Fruit fly (Drosophila melanogaster) whole organism, embryonic: ENCODE results near the gene CG46318.

Source experiments
- CG11696 ChIP-seq: fragments of 200-800 bp; sonication (Bioruptor generic); IDR thresholded peaks from 2 replicates; pipeline ENCODE4 v1.3.6; 2022; ENCODE audit warnings: missing biosample characterization, missing genetic modification characterization
- CG12155 ChIP-seq: fragments of 200-800 bp; sonication (Bioruptor generic); optimal IDR thresholded peaks from 3 replicates; lab custom pipeline; 2016; ENCODE audit warnings: missing biosample characterization, missing genetic modification characterization
- CG12769 ChIP-seq: fragments of 200-800 bp; sonication (Bioruptor generic); optimal IDR thresholded peaks from 2 replicates; lab custom pipeline; 2019; ENCODE audit warnings: missing biosample characterization, mild to moderate bottlenecking, missing genetic modification characterization, moderate library complexity
- CG16863 ChIP-seq: fragments of 200-800 bp; sonication (Bioruptor generic); optimal IDR thresholded peaks from 3 replicates; lab custom pipeline; 2016; ENCODE audit warnings: missing biosample characterization, missing genetic modification characterization
- CG17328 ChIP-seq: fragments of 200-800 bp; sonication (Bioruptor generic); IDR thresholded peaks from 2 replicates; pipeline ENCODE4 v1.3.6; 2022; ENCODE audit warnings: missing biosample characterization, missing genetic modification characterization
- CG18262 ChIP-seq: fragments of 200-800 bp; optimal IDR thresholded peaks from 3 replicates; lab custom pipeline; 2019; ENCODE audit warnings: missing biosample characterization, mild to moderate bottlenecking, missing genetic modification characterization, moderate library complexity
- CG2120 ChIP-seq: fragments of 200-800 bp; sonication (Bioruptor generic); optimal IDR thresholded peaks from 3 replicates; lab custom pipeline; 2016; ENCODE audit warnings: missing biosample characterization, missing genetic modification characterization
- CG2678 ChIP-seq: fragments of 200-800 bp; sonication (Bioruptor generic); optimal IDR thresholded peaks from 3 replicates; lab custom pipeline; 2019; ENCODE audit warnings: missing biosample characterization, mild to moderate bottlenecking, missing genetic modification characterization, moderate library complexity
- CG2712 ChIP-seq: fragments of 200-800 bp; optimal IDR thresholded peaks from 3 replicates; lab custom pipeline; 2019; ENCODE audit warnings: missing biosample characterization, mild to moderate bottlenecking, missing genetic modification characterization, moderate library complexity
- CG30403 ChIP-seq: fragments of 200-800 bp; sonication (Bioruptor generic); optimal IDR thresholded peaks from 3 replicates; lab custom pipeline; 2016; ENCODE audit warnings: missing biosample characterization, missing genetic modification characterization
- CG34376 ChIP-seq: fragments of 200-800 bp; sonication (Bioruptor generic); optimal IDR thresholded peaks from 2 replicates; lab custom pipeline; 2018; ENCODE audit warnings: missing biosample characterization, mild to moderate bottlenecking, missing genetic modification characterization
- CG3847 ChIP-seq: fragments of 200-800 bp; sonication (Bioruptor generic); IDR thresholded peaks from 2 replicates; pipeline ENCODE4 v1.3.6; 2022; ENCODE audit warnings: missing biosample characterization, missing genetic modification characterization
- CG4424 ChIP-seq: fragments of 200-800 bp; sonication (Bioruptor generic); optimal IDR thresholded peaks from 3 replicates; lab custom pipeline; 2016; ENCODE audit warnings: missing biosample characterization, missing genetic modification characterization
- CG6765 ChIP-seq: fragments of 200-800 bp; sonication (Bioruptor generic); optimal IDR thresholded peaks from 3 replicates; lab custom pipeline; 2017; ENCODE audit warnings: missing biosample characterization, mild to moderate bottlenecking, missing genetic modification characterization
- CG7839 ChIP-seq: fragments of 200-800 bp; sonication (Bioruptor generic); optimal IDR thresholded peaks from 3 replicates; lab custom pipeline; 2018; ENCODE audit warnings: missing biosample characterization, mild to moderate bottlenecking, missing genetic modification characterization, moderate library complexity
- CG8359 ChIP-seq: fragments of 200-800 bp; sonication (Bioruptor generic); optimal IDR thresholded peaks from 2 replicates; lab custom pipeline; 2017; ENCODE audit warnings: missing biosample characterization, mild to moderate bottlenecking, missing genetic modification characterization, borderline replicate concordance
- CTCF ChIP-seq: fragments of 200-800 bp; sonication (Bioruptor generic); optimal IDR thresholded peaks from 2 replicates; lab custom pipeline; 2017; ENCODE audit warnings: missing biosample characterization, mild to moderate bottlenecking, missing genetic modification characterization, moderate library complexity
- CoRest ChIP-seq: fragments of 200-800 bp; sonication (Bioruptor generic); optimal IDR thresholded peaks from 3 replicates; lab custom pipeline; 2018; ENCODE audit warnings: missing biosample characterization, mild to moderate bottlenecking, missing genetic modification characterization, moderate library complexity
- Drgx ChIP-seq: fragments of 200-800 bp; sonication (Bioruptor generic); IDR thresholded peaks from 2 replicates; pipeline ENCODE4 v1.3.6; 2022; ENCODE audit warnings: missing biosample characterization, missing genetic modification characterization
- GATAe ChIP-seq: fragments of 200-800 bp; sonication (Bioruptor generic); conservative IDR thresholded peaks from 2 replicates; pipeline ENCODE4 v1.3.6; 2022; ENCODE audit warnings: missing biosample characterization, missing genetic modification characterization
- Gug ChIP-seq: fragments of 200-800 bp; sonication (Bioruptor generic); IDR thresholded peaks from 4 replicates; pipeline ENCODE4 v1.3.6; 2022; ENCODE audit warnings: missing biosample characterization, missing genetic modification characterization
- Oli ChIP-seq: fragments of 200-800 bp; sonication (Bioruptor generic); optimal IDR thresholded peaks from 2 replicates; lab custom pipeline; 2018; ENCODE audit warnings: missing biosample characterization, mild to moderate bottlenecking, missing genetic modification characterization, moderate library complexity
- Ravus ChIP-seq: fragments of 200-800 bp; sonication (Bioruptor generic); IDR thresholded peaks from 2 replicates; pipeline ENCODE4 v1.3.6; 2022; ENCODE audit warnings: missing biosample characterization, missing genetic modification characterization
- Vsx1 ChIP-seq: fragments of 200-800 bp; sonication (Bioruptor generic); optimal IDR thresholded peaks from 2 replicates; lab custom pipeline; 2017; ENCODE audit warnings: missing biosample characterization, mild to moderate bottlenecking, missing genetic modification characterization, missing genetic modification reagents
- Xbp1 ChIP-seq: fragments of 200-800 bp; sonication (Bioruptor generic); optimal IDR thresholded peaks from 3 replicates; lab custom pipeline; 2016; ENCODE audit warnings: missing biosample characterization, mild to moderate bottlenecking, missing genetic modification characterization
- amos ChIP-seq: fragments of 200-800 bp; sonication (Bioruptor generic); IDR thresholded peaks from 2 replicates; pipeline ENCODE4 v1.3.6; 2022; ENCODE audit warnings: missing biosample characterization, missing genetic modification characterization; ENCODE audit not compliant: partially characterized antibody
- ara ChIP-seq: fragments of 200-800 bp; sonication (Bioruptor generic); IDR thresholded peaks from 2 replicates; pipeline ENCODE4 v1.3.6; 2022; ENCODE audit warnings: missing biosample characterization, missing genetic modification characterization
- bbx ChIP-seq: fragments of 200-800 bp; sonication (Bioruptor generic); IDR thresholded peaks from 2 replicates; pipeline ENCODE4 v1.3.6; 2022; ENCODE audit warnings: missing biosample characterization, missing genetic modification characterization; ENCODE audit not compliant: partially characterized antibody
- cato ChIP-seq: fragments of 200-800 bp; sonication (Bioruptor generic); optimal IDR thresholded peaks from 2 replicates; lab custom pipeline; 2016; ENCODE audit warnings: missing biosample characterization, missing genetic modification characterization, borderline replicate concordance
- crp ChIP-seq, 2 experiments: fragments of 200-800 bp; sonication (Bioruptor generic); optimal IDR thresholded peaks; 2 replicates in 1 of 2; 3 replicates in 1 of 2; lab custom pipeline; 2017; ENCODE audit warnings: missing biosample characterization in 2 of 2, missing genetic modification characterization in 2 of 2, mild to moderate bottlenecking in 1 of 2, moderate library complexity in 1 of 2
- da ChIP-seq: fragments of 200-800 bp; sonication (Bioruptor generic); optimal IDR thresholded peaks from 2 replicates; lab custom pipeline; 2016; ENCODE audit warnings: missing biosample characterization, missing genetic modification characterization
- dimm ChIP-seq: fragments of 200-800 bp; sonication (Bioruptor generic); IDR thresholded peaks from 2 replicates; pipeline ENCODE4 v1.3.6; 2022; ENCODE audit warnings: missing biosample characterization, missing genetic modification characterization
- dmrt99B ChIP-seq: fragments of 200-800 bp; sonication (Bioruptor generic); optimal IDR thresholded peaks from 2 replicates; lab custom pipeline; 2018; ENCODE audit warnings: missing biosample characterization, mild to moderate bottlenecking, missing genetic modification characterization, moderate library complexity
- exex ChIP-seq: fragments of 200-800 bp; sonication (Bioruptor generic); optimal IDR thresholded peaks from 4 replicates; lab custom pipeline; 2018; ENCODE audit warnings: missing biosample characterization, mild to moderate bottlenecking, missing genetic modification characterization, moderate library complexity
- fru ChIP-seq: fragments of >200 bp; optimal IDR thresholded peaks from 2 replicates; lab custom pipeline; 2017
- gsb-n ChIP-seq: fragments of 200-800 bp; sonication (Bioruptor generic); optimal IDR thresholded peaks from 3 replicates; lab custom pipeline; 2018; ENCODE audit warnings: missing biosample characterization, mild to moderate bottlenecking, missing genetic modification characterization
- lab ChIP-seq: fragments of 200-800 bp; sonication (Bioruptor generic); optimal IDR thresholded peaks from 3 replicates; lab custom pipeline; 2017; ENCODE audit warnings: missing biosample characterization, missing genetic modification characterization, mild to moderate bottlenecking, moderate library complexity, missing genetic modification reagents
- luna ChIP-seq: fragments of 200-800 bp; sonication (Bioruptor generic); optimal IDR thresholded peaks from 2 replicates; lab custom pipeline; 2016; ENCODE audit warnings: missing biosample characterization, missing genetic modification characterization
- oc ChIP-seq: fragments of 200-800 bp; sonication (Bioruptor generic); optimal IDR thresholded peaks from 2 replicates; lab custom pipeline; 2018; ENCODE audit warnings: missing biosample characterization, mild to moderate bottlenecking, missing genetic modification characterization, moderate library complexity
- row ChIP-seq: fragments of 200-800 bp; sonication (Bioruptor generic); IDR thresholded peaks from 3 replicates; pipeline ENCODE4 v1.3.6; 2022; ENCODE audit warnings: missing biosample characterization, missing genetic modification characterization
- sens ChIP-seq: fragments of 200-800 bp; sonication (Bioruptor generic); peaks from one replicate; lab custom pipeline; 2016; ENCODE audit warnings: missing biosample characterization, missing genetic modification characterization
- slbo ChIP-seq: fragments of 200-800 bp; sonication (Bioruptor generic); IDR thresholded peaks from 2 replicates; pipeline ENCODE4 v1.3.6; 2022; ENCODE audit warnings: missing biosample characterization, missing genetic modification characterization
- tio ChIP-seq: fragments of 200-800 bp; sonication (Bioruptor generic); optimal IDR thresholded peaks from 2 replicates; lab custom pipeline; 2017; ENCODE audit warnings: missing biosample characterization, missing genetic modification characterization, inconsistent platforms
- tna ChIP-seq: fragments of 200-800 bp; sonication (Bioruptor generic); IDR thresholded peaks from 2 replicates; pipeline ENCODE4 v1.3.6; 2022; ENCODE audit warnings: missing biosample characterization, missing genetic modification characterization; ENCODE audit not compliant: partially characterized antibody
- ttk ChIP-seq: fragments of 200-800 bp; sonication (Bioruptor generic); IDR thresholded peaks from 2 replicates; pipeline ENCODE4 v2.1.2; 2022; ENCODE audit warnings: missing biosample characterization, missing genetic modification characterization
- yki ChIP-seq: fragments of >200 bp; optimal IDR thresholded peaks from 3 replicates; lab custom pipeline; 2018

Gene CG46318

DNA sequence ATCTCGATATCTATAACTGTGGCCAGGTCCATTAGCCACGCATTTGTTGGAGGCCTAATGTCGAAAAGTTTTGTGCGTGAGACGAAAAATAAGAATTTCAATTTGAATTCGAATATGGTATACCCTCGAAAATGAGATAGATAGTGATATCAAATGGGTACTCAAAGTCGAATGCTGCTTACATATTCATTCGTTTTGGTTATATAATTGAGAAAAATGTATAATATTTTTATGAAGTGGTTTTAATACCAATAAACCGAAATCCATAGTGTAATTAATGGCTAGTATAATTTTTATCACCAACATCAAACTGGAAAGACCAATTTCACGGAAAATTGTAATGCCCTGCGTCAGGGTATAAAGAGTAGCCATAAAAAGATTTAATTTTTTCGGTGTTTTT, 47.3 kb upstream of the CG46318 start (continued):
- TF ChIP-seq slbo (GFP tag; lab: Robert Waterston, UW) (0 out of 2 replicates have a peak, but pooled peaks have one; percentile 8), da (GFP tag; lab: Kevin White, UChicago) (no peak), CG30403 (peak; percentile 1), CG2712 (tag; lab: Kevin White, UChicago) (no peak), CG11696 (GFP tag; lab: Robert Waterston, UW) (no peak), oc (tag; lab: Kevin White, UChicago) (peak; percentile 6), dimm (no peak), gsb-n (tag; lab: Kevin White, UChicago) (peak; percentile 20), CG2678 (tag; lab: Kevin White, UChicago) (no peak), ttk (GFP tag; lab: Robert Waterston, UW) (no peak), crp (GFP tag; optimal IDR thresholded peaks at IDR 0.05; lab: Kevin White, UChicago) (no peak), Gug (no peak), CG16863 (GFP tag; lab: Kevin White, UChicago) (no peak), CG2120 (GFP tag; lab: Kevin White, UChicago) (peak; percentile 6), CG3847 (GFP tag; lab: Robert Waterston, UW) (no peak), yki (no peak), CoRest (peak; percentile 28), lab (GFP tag; lab: Kevin White, UChicago) (peak; percentile 6), luna (GFP tag; lab: Kevin White, UChicago) (no peak), CG34376 (GFP tag; lab: Kevin White, UChicago) (no peak), CTCF (GFP tag; lab: Kevin White, UChicago) (no peak), CG7839 (tag; lab: Kevin White, UChicago) (no peak), sens (peak; percentile 61), tna (GFP tag; lab: Robert Waterston, UW) (no peak), GATAe (GFP tag; lab: Robert Waterston, UW) (no peak), Drgx (peak; percentile 53; the same call in 1 of the 2 replicates), Vsx1 (GFP tag; lab: Kevin White, UChicago) (no peak), CG17328 (GFP tag; lab: Robert Waterston, UW) (no peak), cato (GFP tag; lab: Kevin White, UChicago) (no peak), Oli (peak; percentile 31), CG12155 (GFP tag; lab: Kevin White, UChicago) (no peak), CG12769 (no peak), Xbp1 (GFP tag; lab: Kevin White, UChicago) (no peak), tio (GFP tag; lab: Kevin White, UChicago) (peak; percentile 6), CG6765 (GFP tag; lab: Kevin White, UChicago) (no peak), Ravus (GFP tag; lab: Robert Waterston, UW) (no peak), ara (no peak), fru (no peak), CG4424 (GFP tag; lab: Kevin White, UChicago) (no peak), CG18262 (tag; lab: Kevin White, UChicago) (no peak), amos (no peak), bbx (GFP tag; lab: Robert Waterston, UW) (no peak), exex (tag; lab: Kevin White, UChicago) (no peak), CG8359 (no peak), dmrt99B (tag; lab: Kevin White, UChicago) (peak; percentile 50), row (GFP tag; lab: Robert Waterston, UW) (peak; percentile 56)
